Worm (Caenorhabditis elegans) whole organism, L1 larva: Measurements from ENCODE around the gene str-86.

Source experiments
- C04F5.9 ChIP-seq: sonication (generic microtip); optimal IDR thresholded peaks from 2 replicates; lab custom pipeline; 2016; ENCODE audit warnings: missing genetic modification characterization, missing compliant biosample characterization
- F16B12.6 ChIP-seq: fragments of 150-350 bp; optimal IDR thresholded peaks from 2 replicates; lab custom pipeline; 2014; ENCODE audit warnings: missing biosample characterization, missing genetic modification characterization
- aha-1 ChIP-seq: fragments of 150-350 bp; optimal IDR thresholded peaks from 2 replicates; lab custom pipeline; 2014; ENCODE audit warnings: missing biosample characterization, missing genetic modification characterization
- alr-1 ChIP-seq: fragments of 200-800 bp; sonication (Bioruptor generic); optimal IDR thresholded peaks from 2 replicates; lab custom pipeline; 2018; ENCODE audit warnings: borderline replicate concordance, mild to moderate bottlenecking, missing genetic modification characterization, missing compliant biosample characterization
- ama-1 ChIP-seq: fragments of 150-350 bp; optimal IDR thresholded peaks from 2 replicates; lab custom pipeline; 2014
- ceh-63 ChIP-seq: fragments of 200-800 bp; sonication (Bioruptor generic); optimal IDR thresholded peaks from 2 replicates; lab custom pipeline; 2018; ENCODE audit warnings: mild to moderate bottlenecking, missing genetic modification characterization, missing compliant biosample characterization
- ceh-88 ChIP-seq: fragments of 200-800 bp; sonication (Bioruptor generic); IDR thresholded peaks from 2 replicates; pipeline ENCODE4 v1.3.6; 2022; ENCODE audit warnings: missing genetic modification characterization, missing compliant biosample characterization
- ceh-90 ChIP-seq: sonication (generic microtip); optimal IDR thresholded peaks from 2 replicates; lab custom pipeline; 2016; ENCODE audit warnings: missing genetic modification characterization, missing compliant biosample characterization
- ces-1 ChIP-seq: fragments of 150-350 bp; optimal IDR thresholded peaks from 2 replicates; lab custom pipeline; 2014; ENCODE audit warnings: missing biosample characterization, missing genetic modification reagents, missing genetic modification characterization
- dsc-1 ChIP-seq: sonication (generic microtip); optimal IDR thresholded peaks from 2 replicates; lab custom pipeline; 2016; ENCODE audit warnings: mild to moderate bottlenecking, missing genetic modification characterization, missing compliant biosample characterization
- efl-1 ChIP-seq, 4 experiments: fragments of 150-350 bp; optimal IDR thresholded peaks in 3 of 4; peaks in 1 of 4; 1 replicate in 1 of 4; 2 replicates in 3 of 4; lab custom pipeline; 2014; ENCODE audit warnings: missing biosample characterization in 2 of 4, missing genetic modification characterization in 2 of 4, missing genetic modification reagents in 2 of 4
- efl-3 ChIP-seq: fragments of 200-800 bp; sonication (Bioruptor generic); optimal IDR thresholded peaks from 2 replicates; lab custom pipeline; 2018; ENCODE audit warnings: mild to moderate bottlenecking, missing genetic modification characterization, missing compliant biosample characterization
- egl-13 ChIP-seq: sonication (generic microtip); optimal IDR thresholded peaks from 2 replicates; lab custom pipeline; 2016; ENCODE audit warnings: missing genotype, missing genetic modification reagents, missing genetic modification characterization, missing compliant biosample characterization
- elt-2 ChIP-seq: sonication (generic microtip); optimal IDR thresholded peaks from 2 replicates; lab custom pipeline; 2016; ENCODE audit warnings: missing genetic modification characterization, mild to moderate bottlenecking, inconsistent platforms, missing compliant biosample characterization, missing genetic modification reagents
- fkh-10 ChIP-seq: sonication (generic microtip); optimal IDR thresholded peaks from 2 replicates; lab custom pipeline; 2017; ENCODE audit warnings: missing biosample characterization, missing genetic modification reagents, missing genetic modification characterization
- fkh-4 ChIP-seq: sonication (generic microtip); optimal IDR thresholded peaks from 2 replicates; lab custom pipeline; 2016; ENCODE audit warnings: missing compliant biosample characterization, missing genetic modification characterization, borderline replicate concordance
- fkh-8 ChIP-seq: sonication (generic microtip); optimal IDR thresholded peaks from 2 replicates; lab custom pipeline; 2016; ENCODE audit warnings: mild to moderate bottlenecking, missing genetic modification characterization, missing compliant biosample characterization
- hlh-17 ChIP-seq: fragments of 200-800 bp; sonication (Bioruptor generic); optimal IDR thresholded peaks from 2 replicates; lab custom pipeline; 2018; ENCODE audit warnings: missing genetic modification characterization, mild to moderate bottlenecking, missing compliant biosample characterization, moderate library complexity, borderline replicate concordance
- hlh-4 ChIP-seq: sonication (generic microtip); optimal IDR thresholded peaks from 2 replicates; lab custom pipeline; 2016; ENCODE audit warnings: mild to moderate bottlenecking, missing genetic modification characterization, missing compliant biosample characterization
- hpl-2 ChIP-seq: fragments of 150-350 bp; optimal IDR thresholded peaks from 2 replicates; lab custom pipeline; 2014; ENCODE audit warnings: missing biosample characterization, missing genetic modification reagents, missing genetic modification characterization
- irx-1 ChIP-seq: sonication (generic microtip); optimal IDR thresholded peaks from 2 replicates; lab custom pipeline; 2016; ENCODE audit warnings: missing genetic modification characterization, missing compliant biosample characterization
- lin-13 ChIP-seq: fragments of 150-350 bp; optimal IDR thresholded peaks from 2 replicates; lab custom pipeline; 2014; ENCODE audit warnings: missing biosample characterization, missing genetic modification reagents, missing genetic modification characterization
- lin-14 ChIP-seq: fragments of 200-800 bp; sonication (Bioruptor generic); optimal IDR thresholded peaks from 2 replicates; lab custom pipeline; 2018; ENCODE audit warnings: mild to moderate bottlenecking, missing genetic modification characterization, moderate library complexity, missing compliant biosample characterization
- lin-35 ChIP-seq, 2 experiments: fragments of 150-350 bp; optimal IDR thresholded peaks; 2 replicates each; lab custom pipeline; 2014; ENCODE audit warnings: missing biosample characterization in 2 of 2, missing genetic modification characterization in 2 of 2, missing genetic modification reagents in 2 of 2
- lin-39 ChIP-seq: fragments of 150-350 bp; optimal IDR thresholded peaks from 2 replicates; lab custom pipeline; 2014; ENCODE audit warnings: missing biosample characterization, missing genetic modification reagents, missing genetic modification characterization
- mab-9 ChIP-seq: fragments of 200-800 bp; sonication (Bioruptor generic); IDR thresholded peaks from 2 replicates; pipeline ENCODE4 v1.3.6; 2022; ENCODE audit warnings: missing genetic modification reagents, missing genetic modification characterization, missing compliant biosample characterization
- mef-2 ChIP-seq: fragments of 150-350 bp; optimal IDR thresholded peaks from 2 replicates; lab custom pipeline; 2014; ENCODE audit warnings: missing biosample characterization, missing genetic modification characterization
- mep-1 ChIP-seq: fragments of 150-350 bp; optimal IDR thresholded peaks from 2 replicates; lab custom pipeline; 2014; ENCODE audit warnings: missing biosample characterization, missing genetic modification characterization
- nhr-11 ChIP-seq: fragments of 150-350 bp; optimal IDR thresholded peaks from 2 replicates; lab custom pipeline; 2014; ENCODE audit warnings: missing biosample characterization, missing genetic modification characterization
- nhr-12 ChIP-seq: sonication (generic microtip); optimal IDR thresholded peaks from 2 replicates; lab custom pipeline; 2017; ENCODE audit warnings: missing biosample characterization, missing genetic modification characterization
- nhr-19 ChIP-seq: fragments of 200-800 bp; sonication (Bioruptor generic); conservative IDR thresholded peaks from 2 replicates; pipeline ENCODE4 v1.3.6; 2022; ENCODE audit warnings: missing genetic modification characterization, missing compliant biosample characterization
- nhr-20 ChIP-seq: sonication (generic microtip); optimal IDR thresholded peaks from 2 replicates; lab custom pipeline; 2016; ENCODE audit warnings: mild to moderate bottlenecking, missing genetic modification characterization, missing compliant biosample characterization
- nhr-237 ChIP-seq: fragments of 150-350 bp; optimal IDR thresholded peaks from 2 replicates; lab custom pipeline; 2014; ENCODE audit warnings: missing biosample characterization, missing genetic modification characterization
- nhr-28 ChIP-seq: fragments of 150-350 bp; optimal IDR thresholded peaks from 2 replicates; lab custom pipeline; 2014; ENCODE audit warnings: missing biosample characterization, missing genetic modification characterization
- nhr-47 ChIP-seq: sonication (generic microtip); optimal IDR thresholded peaks from 2 replicates; lab custom pipeline; 2016; ENCODE audit warnings: mild to moderate bottlenecking, missing genetic modification characterization, moderate library complexity, missing compliant biosample characterization
- nhr-71 ChIP-seq: sonication (generic microtip); optimal IDR thresholded peaks from 2 replicates; lab custom pipeline; 2016; ENCODE audit warnings: mild to moderate bottlenecking, missing genetic modification characterization, moderate library complexity, missing compliant biosample characterization
- nhr-77 ChIP-seq: fragments of 150-350 bp; optimal IDR thresholded peaks from 2 replicates; lab custom pipeline; 2014; ENCODE audit warnings: missing biosample characterization, missing genetic modification characterization
- nhr-84 ChIP-seq: sonication (generic microtip); optimal IDR thresholded peaks from 2 replicates; lab custom pipeline; 2017; ENCODE audit warnings: missing biosample characterization, missing genetic modification characterization
- nhr-90 ChIP-seq: sonication (generic microtip); optimal IDR thresholded peaks from 2 replicates; lab custom pipeline; 2016; ENCODE audit warnings: mild to moderate bottlenecking, missing genetic modification characterization, missing compliant biosample characterization; ENCODE audit not compliant: poor library complexity
- pax-3 ChIP-seq: fragments of 200-800 bp; sonication (Bioruptor generic); optimal IDR thresholded peaks from 2 replicates; lab custom pipeline; 2018; ENCODE audit warnings: mild to moderate bottlenecking, missing genetic modification characterization, moderate library complexity, missing compliant biosample characterization
- pqm-1 ChIP-seq: sonication (generic microtip); optimal IDR thresholded peaks from 3 replicates; lab custom pipeline; 2017; ENCODE audit warnings: missing biosample characterization, missing genetic modification characterization
- rnt-1 ChIP-seq: sonication (generic microtip); optimal IDR thresholded peaks from 2 replicates; lab custom pipeline; 2016; ENCODE audit warnings: mild to moderate bottlenecking, missing genetic modification characterization, moderate library complexity, missing compliant biosample characterization
- skn-1 ChIP-seq: fragments of 150-350 bp; optimal IDR thresholded peaks from 2 replicates; lab custom pipeline; 2014; ENCODE audit warnings: missing biosample characterization, missing genetic modification characterization
- snu-23 ChIP-seq: sonication (generic microtip); optimal IDR thresholded peaks from 2 replicates; lab custom pipeline; 2016; ENCODE audit warnings: missing genetic modification characterization, missing compliant biosample characterization
- sptf-1 ChIP-seq: fragments of 150-350 bp; optimal IDR thresholded peaks from 2 replicates; lab custom pipeline; 2014; ENCODE audit warnings: missing biosample characterization, missing genetic modification characterization
- tbx-2 ChIP-seq: sonication (generic microtip); optimal IDR thresholded peaks from 2 replicates; lab custom pipeline; 2016; ENCODE audit warnings: missing genetic modification characterization, missing compliant biosample characterization
- unc-130 ChIP-seq: fragments of 150-350 bp; optimal IDR thresholded peaks from 2 replicates; lab custom pipeline; 2017; ENCODE audit warnings: missing biosample characterization, missing genetic modification characterization, inconsistent platforms
- unc-30 ChIP-seq: sonication (generic microtip); optimal IDR thresholded peaks from 2 replicates; lab custom pipeline; 2017; ENCODE audit warnings: missing biosample characterization, missing genetic modification characterization
- unc-62 ChIP-seq: fragments of 150-350 bp; optimal IDR thresholded peaks from 2 replicates; lab custom pipeline; 2014; ENCODE audit warnings: missing biosample characterization, missing genetic modification reagents, missing genetic modification characterization
- unc-86 ChIP-seq: sonication (generic microtip); optimal IDR thresholded peaks from 2 replicates; lab custom pipeline; 2016; ENCODE audit warnings: missing genetic modification characterization, missing compliant biosample characterization
- zag-1 ChIP-seq: fragments of 150-350 bp; optimal IDR thresholded peaks from 2 replicates; lab custom pipeline; 2014; ENCODE audit warnings: missing biosample characterization, missing genetic modification characterization
- zip-4 ChIP-seq: fragments of 200-800 bp; sonication (Bioruptor generic); optimal IDR thresholded peaks from 2 replicates; lab custom pipeline; 2018; ENCODE audit warnings: mild to moderate bottlenecking, missing genetic modification characterization, moderate library complexity, missing compliant biosample characterization
- ztf-11 ChIP-seq, 2 experiments: sonication (generic microtip); optimal IDR thresholded peaks; 2 replicates each; lab custom pipeline; 2016 to 2017; ENCODE audit warnings: missing genetic modification characterization in 2 of 2, missing biosample characterization in 1 of 2, missing compliant biosample characterization in 1 of 2

Gene str-86

ce11 chrV:8936791-8937475 is 46.6 kb downstream of the str-86 start (continued):
- TF ChIP-seq ceh-88, result no peak
- no peak for TF ChIP-seq mef-2 (tag; lab: Kevin White, UChicago)
- peak; percentile 25 for TF ChIP-seq nhr-20 (tag; lab: Kevin White, UChicago)
- no peak for TF ChIP-seq fkh-8 (tag; lab: Kevin White, UChicago)
- no peak for TF ChIP-seq alr-1 (tag; lab: Kevin White, UChicago)
- TF ChIP-seq unc-86 (tag; lab: Kevin White, UChicago), result no peak
- TF ChIP-seq fkh-4 (tag; lab: Kevin White, UChicago), result no peak
- TF ChIP-seq lin-13 (GFP tag; lab: Kevin White, UChicago), result no peak
- TF ChIP-seq dsc-1 (tag; lab: Kevin White, UChicago), result no peak
- no peak for TF ChIP-seq nhr-77 (tag; lab: Kevin White, UChicago)
- TF ChIP-seq aha-1 (tag; lab: Kevin White, UChicago), result no peak
- peak; percentile 14 for TF ChIP-seq elt-2 (tag; lab: Kevin White, UChicago)
- TF ChIP-seq nhr-19 (GFP tag; lab: Robert Waterston, UW), result peak; percentile 49
- no peak for TF ChIP-seq nhr-47 (tag; lab: Kevin White, UChicago)
- TF ChIP-seq egl-13 (tag; lab: Kevin White, UChicago), result no peak
- TF ChIP-seq zip-4, result no peak
- no peak for TF ChIP-seq efl-3 (GFP tag; lab: Kevin White, UChicago)
- no peak for TF ChIP-seq unc-62
- TF ChIP-seq hlh-4 (tag; lab: Kevin White, UChicago), result no peak
- no peak for TF ChIP-seq tbx-2
- TF ChIP-seq mep-1 (tag; lab: Kevin White, UChicago), result peak; percentile 66
- no peak for TF ChIP-seq sptf-1 (tag; lab: Kevin White, UChicago)
- no peak for TF ChIP-seq ztf-11 (tag; optimal IDR thresholded peaks at IDR 0.05; lab: Kevin White, UChicago)
- no peak for TF ChIP-seq irx-1 (tag; lab: Kevin White, UChicago)
- TF ChIP-seq nhr-90 (tag; lab: Kevin White, UChicago), result no peak
- no peak for TF ChIP-seq C04F5.9
- no peak for TF ChIP-seq nhr-12 (tag; lab: Kevin White, UChicago)
- TF ChIP-seq skn-1 (tag; lab: Kevin White, UChicago), result no peak
- TF ChIP-seq lin-35 (GFP tag; optimal IDR thresholded peaks at IDR 0.05; lab: Kevin White, UChicago), result no peak
- no peak for TF ChIP-seq ceh-63 (GFP tag; lab: Kevin White, UChicago)
- TF ChIP-seq ama-1 (lab: Kevin White, UChicago), result no peak
- no peak for TF ChIP-seq mab-9 (GFP tag; lab: Robert Waterston, UW)
- no peak for TF ChIP-seq pax-3 (tag; lab: Kevin White, UChicago)
- TF ChIP-seq nhr-237, result no peak
- TF ChIP-seq snu-23, result peak; percentile 49
- no peak for TF ChIP-seq unc-130 (tag; lab: Kevin White, UChicago)
- no peak for TF ChIP-seq pqm-1 (tag; lab: Kevin White, UChicago)
- TF ChIP-seq ces-1 (GFP tag; lab: Kevin White, UChicago), result no peak
- TF ChIP-seq F16B12.6 (tag; lab: Kevin White, UChicago), result no peak
- peak; percentile 78 for TF ChIP-seq lin-14 (GFP tag; lab: Kevin White, UChicago)
- TF ChIP-seq efl-1 (optimal IDR thresholded peaks at IDR 0.05; lab: Kevin White, UChicago), result no peak
- TF ChIP-seq efl-1 (GFP tag; optimal IDR thresholded peaks at IDR 0.05 in 1 of 2; lab: Kevin White, UChicago), result peak in 1 of 2 experiments; percentile 59
- no peak for TF ChIP-seq hlh-17 (GFP tag; lab: Kevin White, UChicago)
- no peak for TF ChIP-seq fkh-10 (GFP tag; lab: Kevin White, UChicago)
- no peak for TF ChIP-seq nhr-11 (tag; lab: Kevin White, UChicago)
- TF ChIP-seq lin-39 (tag; lab: Kevin White, UChicago), result no peak
- no peak for TF ChIP-seq unc-30
- TF ChIP-seq hpl-2 (GFP tag; lab: Kevin White, UChicago), result no peak
- no peak for TF ChIP-seq nhr-84 (tag; lab: Kevin White, UChicago)
- peak; percentile 51 for TF ChIP-seq nhr-71 (tag; lab: Kevin White, UChicago)
- no peak for TF ChIP-seq ceh-90
- no peak for TF ChIP-seq nhr-28 (tag; lab: Kevin White, UChicago)
- peak; percentile 58 for TF ChIP-seq rnt-1 (tag; lab: Kevin White, UChicago)
- TF ChIP-seq zag-1 (tag; lab: Kevin White, UChicago), result no peak
